Worm (Caenorhabditis elegans) whole organism, L4 larva: ENCODE results near the gene E02C12.11.

Experiments
- ceh-32 ChIP-seq: sonication (generic microtip); optimal IDR thresholded peaks from 2 replicates; lab custom pipeline; 2016; ENCODE audit warnings: mild to moderate bottlenecking, missing genetic modification characterization, missing compliant biosample characterization; ENCODE audit not compliant: poor library complexity
- cey-2 ChIP-seq: sonication (generic microtip); optimal IDR thresholded peaks from 3 replicates; lab custom pipeline; 2017; ENCODE audit warnings: missing genetic modification characterization, mild to moderate bottlenecking, missing compliant biosample characterization, antibody characterized with exemption, borderline replicate concordance; ENCODE audit not compliant: insufficient read depth
- daf-16 ChIP-seq, 3 experiments: sonication (generic microtip); optimal IDR thresholded peaks; 2 replicates each; lab custom pipeline; 2016 to 2017; ENCODE audit warnings: missing genetic modification characterization in 3 of 3, missing genetic modification reagents in 3 of 3, mild to moderate bottlenecking in 2 of 3, missing compliant biosample characterization in 2 of 3, missing biosample characterization in 1 of 3, moderate library complexity in 1 of 3
- daf-8 ChIP-seq: fragments of 200-800 bp; sonication (Bioruptor generic); IDR thresholded peaks from 2 replicates; pipeline ENCODE4 v1.3.6; 2022; ENCODE audit warnings: missing genetic modification characterization, missing compliant biosample characterization
- dmd-9 ChIP-seq: fragments of 200-800 bp; sonication (Bioruptor generic); IDR thresholded peaks from 2 replicates; pipeline ENCODE4 v1.3.6; 2022; ENCODE audit warnings: missing genetic modification reagents, missing genetic modification characterization, missing compliant biosample characterization
- dve-1 ChIP-seq: sonication (generic microtip); optimal IDR thresholded peaks from 2 replicates; lab custom pipeline; 2017; ENCODE audit warnings: antibody characterized with exemption, mild to moderate bottlenecking, missing genetic modification characterization, missing compliant biosample characterization; ENCODE audit not compliant: insufficient read depth
- egl-27 ChIP-seq: sonication (generic microtip); optimal IDR thresholded peaks from 3 replicates; lab custom pipeline; 2017; ENCODE audit warnings: missing biosample characterization, missing genetic modification reagents, missing genetic modification characterization
- fkh-10 ChIP-seq: fragments of 150-350 bp; optimal IDR thresholded peaks from 2 replicates; lab custom pipeline; 2014; ENCODE audit warnings: missing biosample characterization, missing genetic modification reagents, missing genetic modification characterization
- lin-39 ChIP-seq: fragments of 150-350 bp; optimal IDR thresholded peaks from 2 replicates; lab custom pipeline; 2014; ENCODE audit warnings: missing biosample characterization, missing genetic modification reagents, missing genetic modification characterization
- nhr-28 ChIP-seq: fragments of 150-350 bp; optimal IDR thresholded peaks from 2 replicates; lab custom pipeline; 2014; ENCODE audit warnings: missing biosample characterization, missing genetic modification characterization
- pqm-1 ChIP-seq: sonication (generic microtip); optimal IDR thresholded peaks from 2 replicates; lab custom pipeline; 2017; ENCODE audit warnings: missing biosample characterization, missing genetic modification characterization
- zip-2 ChIP-seq: fragments of 150-350 bp; optimal IDR thresholded peaks from 2 replicates; lab custom pipeline; 2014; ENCODE audit warnings: missing biosample characterization, missing genetic modification characterization

DNA sequence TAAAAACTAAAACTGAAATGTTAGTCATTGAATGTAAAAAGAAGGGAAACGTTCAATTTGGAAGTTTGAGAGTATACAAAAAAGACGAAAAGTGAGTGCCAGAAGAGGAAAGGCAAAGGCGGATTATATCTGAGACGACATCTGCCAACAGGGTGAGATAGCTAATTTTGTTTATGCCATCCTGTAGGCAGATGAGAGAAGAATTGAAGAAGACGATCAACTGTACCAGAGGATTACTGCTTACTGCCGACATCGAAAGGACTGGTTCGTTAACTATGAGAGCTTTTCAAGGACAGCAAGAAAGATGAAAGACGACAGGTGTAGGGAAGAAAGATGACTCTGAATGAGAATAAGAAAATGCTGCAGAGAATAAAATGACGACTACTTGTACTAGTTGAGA is 43.8 kb upstream of the E02C12.11 start:
- no peak for TF ChIP-seq zip-2 (tag; lab: Kevin White, UChicago)
- TF ChIP-seq cey-2 (tag; lab: Kevin White, UChicago), result no peak
- no peak for TF ChIP-seq egl-27
- TF ChIP-seq fkh-10 (GFP tag; lab: Kevin White, UChicago), result no peak
- TF ChIP-seq pqm-1 (tag; lab: Kevin White, UChicago), result no peak
- no peak for TF ChIP-seq daf-8 (GFP tag; lab: Robert Waterston, UW)
- TF ChIP-seq ceh-32 (tag; lab: Kevin White, UChicago), result no peak
- TF ChIP-seq nhr-28 (tag; lab: Kevin White, UChicago), result no peak
- no peak for TF ChIP-seq dve-1 (tag; lab: Kevin White, UChicago)
- TF ChIP-seq daf-16 (GFP tag; optimal IDR thresholded peaks at IDR 0.05; lab: Kevin White, UChicago), result no peak
- TF ChIP-seq daf-16 (tag; optimal IDR thresholded peaks at IDR 0.05; lab: Kevin White, UChicago), result no peak
- no peak for TF ChIP-seq lin-39 (tag; lab: Kevin White, UChicago)
- no peak for TF ChIP-seq dmd-9 (GFP tag; lab: Robert Waterston, UW)
